Fruit fly (Drosophila melanogaster) whole organism, wandering third instar larva: ENCODE results near the gene Gr93c.

Experiments used
- CG32264 ChIP-seq: fragments of 200-800 bp; sonication (Bioruptor generic); optimal IDR thresholded peaks from 2 replicates; lab custom pipeline; 2016; ENCODE audit warnings: missing biosample characterization, missing genetic modification characterization
- CrebA ChIP-seq: fragments of 200-800 bp; sonication (Bioruptor generic); optimal IDR thresholded peaks from 2 replicates; lab custom pipeline; 2016; ENCODE audit warnings: missing biosample characterization, mild to moderate bottlenecking, missing genetic modification characterization, borderline replicate concordance
- Dfd ChIP-seq: fragments of >200 bp; optimal IDR thresholded peaks from 2 replicates; lab custom pipeline; 2017; ENCODE audit warnings: missing biosample characterization, missing genetic modification characterization
- Hnf4 ChIP-seq: fragments of 200-800 bp; sonication (Bioruptor generic); optimal IDR thresholded peaks from 2 replicates; lab custom pipeline; 2016; ENCODE audit warnings: missing biosample characterization, mild to moderate bottlenecking, missing genetic modification characterization
- Hr78 ChIP-seq: fragments of >200 bp; optimal IDR thresholded peaks from 2 replicates; lab custom pipeline; 2017; ENCODE audit warnings: missing biosample characterization, missing genetic modification characterization
- Jra ChIP-seq: sonication (Bioruptor generic); optimal IDR thresholded peaks from 2 replicates; lab custom pipeline; 2016; ENCODE audit warnings: missing biosample characterization, missing genetic modification characterization
- Mio ChIP-seq: sonication (Bioruptor generic); optimal IDR thresholded peaks from 2 replicates; lab custom pipeline; 2016; ENCODE audit warnings: missing biosample characterization, missing genetic modification characterization
- OdsH ChIP-seq: fragments of 200-800 bp; sonication (Bioruptor generic); optimal IDR thresholded peaks from 2 replicates; lab custom pipeline; 2016; ENCODE audit warnings: missing biosample characterization, mild to moderate bottlenecking, missing genetic modification characterization
- br ChIP-seq: fragments of 200-800 bp; sonication (Bioruptor generic); optimal IDR thresholded peaks from 2 replicates; lab custom pipeline; 2016; ENCODE audit warnings: missing biosample characterization, missing genetic modification characterization
- fru ChIP-seq: fragments of 200-800 bp; sonication (Bioruptor generic); optimal IDR thresholded peaks from 3 replicates; lab custom pipeline; 2016; ENCODE audit warnings: missing biosample characterization, mild to moderate bottlenecking, missing genetic modification characterization
- pan ChIP-seq: fragments of >200 bp; optimal IDR thresholded peaks from 2 replicates; lab custom pipeline; 2017
- psq ChIP-seq: fragments of 200-800 bp; sonication (Bioruptor generic); optimal IDR thresholded peaks from 3 replicates; lab custom pipeline; 2017; ENCODE audit warnings: missing biosample characterization, mild to moderate bottlenecking, missing genetic modification characterization, moderate library complexity
- rgr ChIP-seq: fragments of 200-800 bp; sonication (Bioruptor generic); optimal IDR thresholded peaks from 3 replicates; lab custom pipeline; 2016; ENCODE audit warnings: missing biosample characterization, mild to moderate bottlenecking, missing genetic modification characterization
- tai ChIP-seq: sonication (Bioruptor generic); optimal IDR thresholded peaks from 2 replicates; lab custom pipeline; 2016; ENCODE audit warnings: missing biosample characterization, missing genetic modification characterization

DNA sequence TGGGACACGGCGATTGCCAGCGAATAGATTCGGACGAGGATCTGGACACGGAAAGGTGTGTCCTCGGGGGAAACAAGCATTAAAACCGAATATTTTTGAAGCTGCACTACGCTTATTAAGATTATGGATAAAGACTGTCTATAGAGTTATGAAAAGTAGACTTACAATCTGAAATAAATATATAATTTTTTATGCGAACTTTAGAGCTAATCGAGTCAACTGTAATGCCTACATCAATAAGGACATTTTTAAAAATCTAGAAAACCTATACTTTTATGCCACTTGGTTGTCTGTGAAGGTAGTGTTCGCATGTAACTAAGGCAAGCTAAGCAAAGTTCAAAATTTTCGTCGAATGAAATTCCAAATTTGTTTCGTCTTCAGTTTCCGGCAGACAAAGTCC, 28.4 kb upstream of the Gr93c start, which contains the start of gene CG31178:
- TF ChIP-seq Mio (no peak), psq (GFP tag; lab: Kevin White, UChicago) (no peak), Dfd (GFP tag; lab: Kevin White, UChicago) (no peak), fru (no peak), br (GFP tag; lab: Kevin White, UChicago) (no peak), CG32264 (no peak), tai (GFP tag; lab: Kevin White, UChicago) (no peak), CrebA (GFP tag; lab: Kevin White, UChicago) (no peak), rgr (GFP tag; lab: Kevin White, UChicago) (no peak), Hr78 (GFP tag; lab: Kevin White, UChicago) (no peak), Hnf4 (GFP tag; lab: Kevin White, UChicago) (no peak), pan (lab: Kevin White, UChicago) (no peak), OdsH (GFP tag; lab: Kevin White, UChicago) (no peak), Jra (GFP tag; lab: Kevin White, UChicago) (no peak)
